Worm (Caenorhabditis elegans) whole organism, L3 larva: ENCODE results near the gene dnj-15.

ENCODE experiments used
- R02D3.7 ChIP-seq: fragments of 150-350 bp; optimal IDR thresholded peaks from 2 replicates; lab custom pipeline; 2014; ENCODE audit warnings: missing biosample characterization, missing genetic modification characterization
- ZK546.5 ChIP-seq: sonication (generic microtip); optimal IDR thresholded peaks from 2 replicates; lab custom pipeline; 2017; ENCODE audit warnings: missing biosample characterization, missing genetic modification characterization
- aly-2 ChIP-seq: fragments of 150-350 bp; optimal IDR thresholded peaks from 2 replicates; lab custom pipeline; 2014; ENCODE audit warnings: missing biosample characterization, missing genetic modification characterization
- ama-1 ChIP-seq: fragments of 150-350 bp; optimal IDR thresholded peaks from 2 replicates; lab custom pipeline; 2018
- ceh-16 ChIP-seq: sonication (generic microtip); optimal IDR thresholded peaks from 2 replicates; lab custom pipeline; 2017; ENCODE audit warnings: missing biosample characterization, missing genetic modification characterization
- ceh-28 ChIP-seq: fragments of 150-350 bp; optimal IDR thresholded peaks from 2 replicates; lab custom pipeline; 2014; ENCODE audit warnings: missing biosample characterization, missing genetic modification reagents, missing genetic modification characterization
- ceh-82 ChIP-seq: fragments of 150-350 bp; optimal IDR thresholded peaks from 2 replicates; lab custom pipeline; 2014; ENCODE audit warnings: missing biosample characterization, missing genetic modification characterization
- ceh-9 ChIP-seq: sonication (generic microtip); optimal IDR thresholded peaks from 2 replicates; lab custom pipeline; 2018; ENCODE audit warnings: missing biosample characterization, missing genetic modification characterization
- daf-12 ChIP-seq: fragments of 150-350 bp; optimal IDR thresholded peaks from 2 replicates; lab custom pipeline; 2014; ENCODE audit warnings: missing biosample characterization, missing genetic modification reagents, missing genetic modification characterization
- egl-27 ChIP-seq: sonication (generic microtip); optimal IDR thresholded peaks from 4 replicates; lab custom pipeline; 2017; ENCODE audit warnings: missing biosample characterization, missing genetic modification reagents, missing genetic modification characterization
- egl-5 ChIP-seq: fragments of 150-350 bp; optimal IDR thresholded peaks from 2 replicates; lab custom pipeline; 2017; ENCODE audit warnings: missing biosample characterization, missing genetic modification reagents, missing genetic modification characterization, inconsistent platforms
- elt-1 ChIP-seq: fragments of 150-350 bp; optimal IDR thresholded peaks from 2 replicates; lab custom pipeline; 2014; ENCODE audit warnings: missing biosample characterization, missing genetic modification characterization
- eor-1 ChIP-seq, 2 experiments: fragments of 150-350 bp; optimal IDR thresholded peaks; 2 replicates each; lab custom pipeline; 2014 to 2018; ENCODE audit warnings: missing biosample characterization in 2 of 2, missing genetic modification characterization in 2 of 2
- fkh-2 ChIP-seq: fragments of 150-350 bp; optimal IDR thresholded peaks from 2 replicates; lab custom pipeline; 2014; ENCODE audit warnings: missing biosample characterization, missing genetic modification reagents, missing genetic modification characterization
- fos-1 ChIP-seq: fragments of 150-350 bp; optimal IDR thresholded peaks from 2 replicates; lab custom pipeline; 2014; ENCODE audit warnings: missing biosample characterization, missing genetic modification characterization
- hmg-11 ChIP-seq: sonication (generic microtip); optimal IDR thresholded peaks from 2 replicates; lab custom pipeline; 2016; ENCODE audit warnings: missing genetic modification characterization, missing compliant biosample characterization
- jun-1 ChIP-seq: fragments of 150-350 bp; optimal IDR thresholded peaks from 2 replicates; lab custom pipeline; 2014; ENCODE audit warnings: missing biosample characterization, missing genetic modification reagents, missing genetic modification characterization
- lin-15B ChIP-seq: fragments of 150-350 bp; optimal IDR thresholded peaks from 2 replicates; lab custom pipeline; 2014; ENCODE audit warnings: missing biosample characterization, missing genetic modification characterization
- lin-39 ChIP-seq: fragments of 150-350 bp; optimal IDR thresholded peaks from 2 replicates; lab custom pipeline; 2018; ENCODE audit warnings: missing biosample characterization, missing genetic modification reagents, missing genetic modification characterization
- lsy-12 ChIP-seq: sonication (generic microtip); optimal IDR thresholded peaks from 2 replicates; lab custom pipeline; 2016; ENCODE audit warnings: mild to moderate bottlenecking, missing genetic modification characterization, missing compliant biosample characterization
- mdl-1 ChIP-seq: fragments of 150-350 bp; optimal IDR thresholded peaks from 2 replicates; lab custom pipeline; 2014; ENCODE audit warnings: missing biosample characterization, missing genetic modification characterization
- nfya-1 ChIP-seq: sonication (generic microtip); optimal IDR thresholded peaks from 2 replicates; lab custom pipeline; 2017; ENCODE audit warnings: missing genetic modification characterization, mild to moderate bottlenecking, missing compliant biosample characterization, antibody characterized with exemption, moderate library complexity; ENCODE audit not compliant: insufficient read depth
- nhr-237 ChIP-seq: fragments of 150-350 bp; optimal IDR thresholded peaks from 2 replicates; lab custom pipeline; 2014; ENCODE audit warnings: missing biosample characterization, missing genetic modification characterization
- nhr-25 ChIP-seq: sonication (generic microtip); optimal IDR thresholded peaks from 2 replicates; lab custom pipeline; 2017; ENCODE audit warnings: missing biosample characterization, missing genetic modification characterization
- nhr-43 ChIP-seq: sonication (generic microtip); optimal IDR thresholded peaks from 2 replicates; lab custom pipeline; 2016; ENCODE audit warnings: mild to moderate bottlenecking, missing genetic modification characterization, missing compliant biosample characterization; ENCODE audit not compliant: poor library complexity, severe bottlenecking
- nhr-67 ChIP-seq: fragments of 150-350 bp; optimal IDR thresholded peaks from 2 replicates; lab custom pipeline; 2014; ENCODE audit warnings: missing biosample characterization, missing genetic modification characterization
- nhr-76 ChIP-seq: fragments of 150-350 bp; sonication (generic microtip); optimal IDR thresholded peaks from 5 replicates; lab custom pipeline; 2014; ENCODE audit warnings: missing biosample characterization, missing genetic modification characterization
- pha-4 ChIP-seq: fragments of 150-350 bp; optimal IDR thresholded peaks from 2 replicates; lab custom pipeline; 2014; ENCODE audit warnings: missing biosample characterization, missing genetic modification reagents, missing genetic modification characterization
- snpc-4 ChIP-seq: fragments of 150-350 bp; optimal IDR thresholded peaks from 2 replicates; lab custom pipeline; 2014; ENCODE audit warnings: missing biosample characterization, missing genetic modification characterization
- tbx-2 ChIP-seq: sonication (generic microtip); optimal IDR thresholded peaks from 2 replicates; lab custom pipeline; 2016; ENCODE audit warnings: mild to moderate bottlenecking, missing genetic modification characterization, missing compliant biosample characterization
- unc-39 ChIP-seq: sonication (generic microtip); optimal IDR thresholded peaks from 4 replicates; lab custom pipeline; 2017; ENCODE audit warnings: missing biosample characterization, missing genetic modification characterization
- unc-62 ChIP-seq: fragments of 150-350 bp; sonication (generic microtip); optimal IDR thresholded peaks from 4 replicates; lab custom pipeline; 2014; ENCODE audit warnings: missing biosample characterization, missing genetic modification reagents, missing genetic modification characterization
- zag-1 ChIP-seq: fragments of 150-350 bp; optimal IDR thresholded peaks from 2 replicates; lab custom pipeline; 2014; ENCODE audit warnings: missing biosample characterization, missing genetic modification characterization
- ztf-11 ChIP-seq: fragments of 150-350 bp; optimal IDR thresholded peaks from 2 replicates; lab custom pipeline; 2014; ENCODE audit warnings: missing biosample characterization, missing genetic modification characterization

dnj-15 gene

ce11 chrIV:4176088-4176487 is at the start of gene dnj-15:
dnj-15 (plus strand) TSS chrIV:4176388.
- no peak for TF ChIP-seq egl-5
- TF ChIP-seq nhr-25 (tag; lab: Kevin White, UChicago) = no peak
- TF ChIP-seq elt-1 (tag; lab: Kevin White, UChicago) = no peak
- TF ChIP-seq mdl-1 (tag; lab: Kevin White, UChicago) = no peak
- TF ChIP-seq, all 47 proteins: peak for 0

DNA sequence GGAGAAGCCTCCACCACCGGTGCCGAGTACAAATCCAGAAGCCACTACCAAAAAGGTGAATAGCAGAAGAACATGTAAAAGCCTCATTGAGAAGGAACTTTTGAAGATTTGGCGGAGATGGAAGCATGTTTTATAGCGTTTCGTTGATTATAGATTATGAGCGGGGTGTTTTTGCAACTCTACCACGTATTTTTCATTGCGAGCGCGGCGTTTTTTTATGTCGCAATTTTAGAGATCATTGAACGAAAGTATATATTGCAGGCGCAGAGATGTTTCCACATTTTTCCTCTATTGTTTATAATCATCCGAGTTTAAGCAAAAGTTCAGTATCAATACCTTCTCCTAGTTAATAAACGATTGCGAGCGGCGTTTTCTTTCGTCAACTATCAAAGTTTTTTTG is 40.4 kb upstream of the dnj-15 start, which contains the start of gene F49F1.17:
Gene F49F1.17 (minus strand): TSS at position 101 of the 400 bp plus-strand sequence.
- TF ChIP-seq eor-1 (tag; optimal IDR thresholded peaks at IDR 0.05; lab: Kevin White, UChicago) (no peak), nhr-237 (tag; lab: Kevin White, UChicago) (no peak), ZK546.5 (tag; lab: Kevin White, UChicago) (no peak), lin-15B (tag; lab: Kevin White, UChicago) (no peak), ceh-16 (tag; lab: Kevin White, UChicago) (no peak), aly-2 (tag; lab: Kevin White, UChicago) (no peak), ceh-82 (no peak), elt-1 (tag; lab: Kevin White, UChicago) (no peak), ama-1 (lab: Kevin White, UChicago) (no peak), R02D3.7 (no peak), lin-39 (tag; lab: Kevin White, UChicago) (no peak), ceh-28 (tag; lab: Kevin White, UChicago) (no peak)

ce11 chrIV:4137472-4137871 is 38.7 kb upstream of the dnj-15 start, which contains the start of gene F49F1.9:
F49F1.9 (minus strand) TSS chrIV:4137572.
- TF ChIP-seq unc-39 (tag; lab: Kevin White, UChicago) (no peak), hmg-11 (no peak), zag-1 (no peak), snpc-4 (tag; lab: Kevin White, UChicago) (no peak), daf-12 (tag; lab: Kevin White, UChicago) (no peak), fos-1 (tag; lab: Kevin White, UChicago) (no peak), R02D3.7 (no peak), ama-1 (lab: Kevin White, UChicago) (no peak), unc-62 (GFP tag; lab: Kevin White, UChicago) (no peak), ceh-9 (tag; lab: Kevin White, UChicago) (no peak), ZK546.5 (tag; lab: Kevin White, UChicago) (no peak), lin-39 (tag; lab: Kevin White, UChicago) (no peak), lin-15B (tag; lab: Kevin White, UChicago) (no peak), nhr-67 (tag; lab: Kevin White, UChicago) (no peak), ceh-16 (tag; lab: Kevin White, UChicago) (no peak), fkh-2 (tag; lab: Kevin White, UChicago) (no peak)

- TF ChIP-seq tbx-2 (tag; lab: Kevin White, UChicago) = no peak
Observed at ce11 chrIV:4139022-4139421, 37.2 kb upstream of the dnj-15 start, which contains the start of gene F49F1.10. F49F1.10 (minus strand) TSS chrIV:4139122.

ce11 chrIV:4140265-4140664 is 35.9 kb upstream of the dnj-15 start, which contains the start of gene F49F1.18:
F49F1.18 (minus strand) TSS chrIV:4140365.
- TF ChIP-seq tbx-2 (tag; lab: Kevin White, UChicago) (no peak), ama-1 (lab: Kevin White, UChicago) (no peak), fkh-2 (tag; lab: Kevin White, UChicago) (no peak), nhr-43 (tag; lab: Kevin White, UChicago) (no peak), lsy-12 (tag; lab: Kevin White, UChicago) (no peak), elt-1 (tag; lab: Kevin White, UChicago) (no peak), egl-27 (tag; lab: Kevin White, UChicago) (no peak), pha-4 (tag; lab: Kevin White, UChicago) (no peak), snpc-4 (tag; lab: Kevin White, UChicago) (no peak), R02D3.7 (no peak), nhr-76 (no peak), ceh-16 (tag; lab: Kevin White, UChicago) (no peak), aly-2 (tag; lab: Kevin White, UChicago) (no peak), ztf-11 (tag; lab: Kevin White, UChicago) (no peak), nhr-25 (tag; lab: Kevin White, UChicago) (no peak), ZK546.5 (tag; lab: Kevin White, UChicago) (no peak), jun-1 (no peak), nfya-1 (tag; lab: Kevin White, UChicago) (no peak)
